Fruit fly (Drosophila melanogaster): Measurements from ENCODE around the gene CG13085.

dm6 chr2L:19440732-19441131, 16.9 kb downstream of the CG13085 start:
- TF ChIP-seq CG8478 (optimal IDR thresholded peaks at IDR 0.05), result no peak
- no peak for TF ChIP-seq CTCF (optimal IDR thresholded peaks at IDR 0.05)
